Fruit fly (Drosophila melanogaster) whole organism, embryonic: ENCODE data around the gene CG33664.
A peak's percentile ranks its signal among the peaks of the same experiment; 100 is the strongest.

Experiments
- Asciz ChIP-seq: fragments of 200-800 bp; sonication (Bioruptor generic); optimal IDR thresholded peaks from 2 replicates; lab custom pipeline; 2017; ENCODE audit warnings: missing biosample characterization, mild to moderate bottlenecking, missing genetic modification characterization, missing genetic modification reagents
- Bteb2 ChIP-seq: fragments of 200-800 bp; sonication (Bioruptor generic); optimal IDR thresholded peaks from 2 replicates; lab custom pipeline; 2016; ENCODE audit warnings: missing biosample characterization, missing genetic modification characterization
- CG11085 ChIP-seq: fragments of 200-800 bp; sonication (Bioruptor generic); IDR thresholded peaks from 2 replicates; pipeline ENCODE4 v1.3.6; 2022; ENCODE audit warnings: missing biosample characterization, missing genetic modification characterization
- CG11696 ChIP-seq: fragments of 200-800 bp; sonication (Bioruptor generic); IDR thresholded peaks from 2 replicates; pipeline ENCODE4 v1.3.6; 2022; ENCODE audit warnings: missing biosample characterization, missing genetic modification characterization
- CG12769 ChIP-seq: fragments of 200-800 bp; sonication (Bioruptor generic); optimal IDR thresholded peaks from 2 replicates; lab custom pipeline; 2019; ENCODE audit warnings: missing biosample characterization, mild to moderate bottlenecking, missing genetic modification characterization, moderate library complexity
- CG14860 ChIP-seq: fragments of 200-800 bp; sonication (Bioruptor generic); IDR thresholded peaks from 3 replicates; pipeline ENCODE4 v1.3.6; 2022; ENCODE audit warnings: missing biosample characterization, missing genetic modification characterization; ENCODE audit not compliant: partially characterized antibody
- CG16863 ChIP-seq: fragments of 200-800 bp; sonication (Bioruptor generic); optimal IDR thresholded peaks from 3 replicates; lab custom pipeline; 2016; ENCODE audit warnings: missing biosample characterization, missing genetic modification characterization
- CG17385 ChIP-seq: fragments of 200-800 bp; sonication (Bioruptor generic); optimal IDR thresholded peaks from 3 replicates; lab custom pipeline; 2018; ENCODE audit warnings: missing biosample characterization, mild to moderate bottlenecking, missing genetic modification characterization
- CG18619 ChIP-seq: fragments of 200-800 bp; sonication (Bioruptor generic); optimal IDR thresholded peaks from 3 replicates; lab custom pipeline; 2017; ENCODE audit warnings: missing biosample characterization, mild to moderate bottlenecking, missing genetic modification characterization
- CG18764 ChIP-seq: fragments of 200-800 bp; sonication (Bioruptor generic); optimal IDR thresholded peaks from 3 replicates; lab custom pipeline; 2016; ENCODE audit warnings: missing biosample characterization, missing genetic modification characterization
- CG3847 ChIP-seq: fragments of 200-800 bp; sonication (Bioruptor generic); IDR thresholded peaks from 2 replicates; pipeline ENCODE4 v1.3.6; 2022; ENCODE audit warnings: missing biosample characterization, missing genetic modification characterization
- CG4282 ChIP-seq: fragments of 200-800 bp; sonication (Bioruptor generic); optimal IDR thresholded peaks from 2 replicates; lab custom pipeline; 2016; ENCODE audit warnings: missing biosample characterization, missing genetic modification characterization
- CG4854 ChIP-seq: fragments of 200-800 bp; sonication (Bioruptor generic); optimal IDR thresholded peaks from 2 replicates; lab custom pipeline; 2016; ENCODE audit warnings: missing biosample characterization, missing genetic modification characterization, inconsistent platforms
- CG6683 ChIP-seq: fragments of 200-800 bp; sonication (Bioruptor generic); optimal IDR thresholded peaks from 2 replicates; lab custom pipeline; 2017; ENCODE audit warnings: missing biosample characterization, mild to moderate bottlenecking, missing genetic modification characterization, missing genetic modification reagents
- CG6765 ChIP-seq: fragments of 200-800 bp; sonication (Bioruptor generic); optimal IDR thresholded peaks from 3 replicates; lab custom pipeline; 2017; ENCODE audit warnings: missing biosample characterization, mild to moderate bottlenecking, missing genetic modification characterization
- CG7556 ChIP-seq: fragments of 200-800 bp; sonication (Bioruptor generic); optimal IDR thresholded peaks from 2 replicates; lab custom pipeline; 2017; ENCODE audit warnings: missing biosample characterization, mild to moderate bottlenecking, missing genetic modification characterization
- D19B ChIP-seq: fragments of 200-800 bp; sonication (Bioruptor generic); optimal IDR thresholded peaks from 2 replicates; lab custom pipeline; 2017; ENCODE audit warnings: missing biosample characterization, mild to moderate bottlenecking, missing genetic modification characterization
- Dek ChIP-seq: fragments of 200-800 bp; sonication (Bioruptor generic); optimal IDR thresholded peaks from 3 replicates; lab custom pipeline; 2019; ENCODE audit warnings: missing biosample characterization, mild to moderate bottlenecking, missing genetic modification characterization, moderate library complexity
- Dip3 ChIP-seq: fragments of 200-800 bp; sonication (Bioruptor generic); optimal IDR thresholded peaks from 3 replicates; lab custom pipeline; 2016; ENCODE audit warnings: missing biosample characterization, missing genetic modification characterization
- Fer1 ChIP-seq: fragments of 200-800 bp; sonication (Bioruptor generic); optimal IDR thresholded peaks from 2 replicates; lab custom pipeline; 2017; ENCODE audit warnings: missing biosample characterization, mild to moderate bottlenecking, missing genetic modification characterization
- H15 ChIP-seq: fragments of 200-800 bp; sonication (Bioruptor generic); IDR thresholded peaks from 3 replicates; pipeline ENCODE4 v1.3.6; 2022; ENCODE audit warnings: missing biosample characterization, missing genetic modification characterization
- Hey ChIP-seq: fragments of 200-800 bp; sonication (Bioruptor generic); optimal IDR thresholded peaks from 3 replicates; lab custom pipeline; 2018; ENCODE audit warnings: missing biosample characterization, mild to moderate bottlenecking, missing genetic modification characterization
- HmgZ ChIP-seq: fragments of 200-800 bp; sonication (Bioruptor generic); optimal IDR thresholded peaks from 2 replicates; lab custom pipeline; 2018; ENCODE audit warnings: missing biosample characterization, mild to moderate bottlenecking, missing genetic modification characterization
- Hr51 ChIP-seq, 2 experiments: fragments of 200-800 bp; sonication (Bioruptor generic); optimal IDR thresholded peaks; 2 replicates in 1 of 2; 3 replicates in 1 of 2; lab custom pipeline; 2016 to 2018; ENCODE audit warnings: missing biosample characterization in 2 of 2, missing genetic modification characterization in 2 of 2, mild to moderate bottlenecking in 1 of 2, moderate library complexity in 1 of 2
- Hr78 ChIP-seq, 2 experiments: fragments of 200-800 bp in 1 of 2; fragments of >200 bp in 1 of 2; sonication (Bioruptor generic) in 1 of 2; optimal IDR thresholded peaks; 2 replicates each; lab custom pipeline; 2017 to 2019; ENCODE audit warnings: missing biosample characterization in 2 of 2, missing genetic modification characterization in 2 of 2, mild to moderate bottlenecking in 1 of 2, moderate library complexity in 1 of 2
- Kr ChIP-seq: fragments of 200-800 bp; sonication (Bioruptor generic); optimal IDR thresholded peaks from 2 replicates; lab custom pipeline; 2017; ENCODE audit warnings: missing biosample characterization, mild to moderate bottlenecking, missing genetic modification characterization
- NC2β ChIP-seq: fragments of 200-800 bp; sonication (Bioruptor generic); optimal IDR thresholded peaks from 2 replicates; lab custom pipeline; 2016; ENCODE audit warnings: missing biosample characterization, missing genetic modification characterization
- Sox100B ChIP-seq: fragments of 200-800 bp; sonication (Bioruptor generic); optimal IDR thresholded peaks from 3 replicates; lab custom pipeline; 2018; ENCODE audit warnings: missing biosample characterization, mild to moderate bottlenecking, missing genetic modification characterization
- Spps ChIP-seq: fragments of 200-800 bp; sonication (Bioruptor generic); optimal IDR thresholded peaks from 2 replicates; lab custom pipeline; 2018; ENCODE audit warnings: missing biosample characterization, mild to moderate bottlenecking, missing genetic modification characterization
- Taf1 ChIP-seq: fragments of 200-800 bp; sonication (Bioruptor generic); IDR thresholded peaks from 2 replicates; pipeline ENCODE4 v1.3.6; 2022; ENCODE audit warnings: missing biosample characterization, missing genetic modification characterization
- Trl ChIP-seq, 3 experiments: fragments of >200 bp in 2 of 3; fragments of 200-800 bp in 1 of 3; sonication (Bioruptor generic) in 1 of 3; optimal IDR thresholded peaks; 2 replicates in 1 of 3; 3 replicates in 2 of 3; lab custom pipeline; 2016 to 2017; ENCODE audit warnings: missing biosample characterization in 1 of 3, missing genetic modification characterization in 1 of 3
- Vsx1 ChIP-seq: fragments of 200-800 bp; sonication (Bioruptor generic); optimal IDR thresholded peaks from 2 replicates; lab custom pipeline; 2017; ENCODE audit warnings: missing biosample characterization, mild to moderate bottlenecking, missing genetic modification characterization, missing genetic modification reagents
- caup ChIP-seq: fragments of 200-800 bp; sonication (Bioruptor generic); optimal IDR thresholded peaks from 3 replicates; lab custom pipeline; 2017; ENCODE audit warnings: missing biosample characterization, mild to moderate bottlenecking, missing genetic modification characterization, moderate library complexity; ENCODE audit not compliant: severe bottlenecking
- crc ChIP-seq: fragments of 200-800 bp; sonication (Bioruptor generic); optimal IDR thresholded peaks from 2 replicates; lab custom pipeline; 2016; ENCODE audit warnings: missing biosample characterization, missing genetic modification characterization
- croc ChIP-seq: fragments of 200-800 bp; sonication (Bioruptor generic); conservative IDR thresholded peaks from 3 replicates; pipeline ENCODE4 v1.3.6; 2022; ENCODE audit warnings: missing biosample characterization, missing genetic modification characterization
- dpn ChIP-seq, 2 experiments: fragments of 200-800 bp; sonication (Bioruptor generic); optimal IDR thresholded peaks; 3 replicates each; lab custom pipeline; 2016; ENCODE audit warnings: missing biosample characterization in 2 of 2, missing genetic modification characterization in 2 of 2
- gcm2 ChIP-seq: fragments of 200-800 bp; sonication (Bioruptor generic); optimal IDR thresholded peaks from 2 replicates; lab custom pipeline; 2016; ENCODE audit warnings: missing biosample characterization, missing genetic modification characterization
- grau ChIP-seq: fragments of 200-800 bp; optimal IDR thresholded peaks from 3 replicates; lab custom pipeline; 2019; ENCODE audit warnings: missing biosample characterization, mild to moderate bottlenecking, missing genetic modification characterization, moderate library complexity
- gsb-n ChIP-seq: fragments of 200-800 bp; sonication (Bioruptor generic); optimal IDR thresholded peaks from 3 replicates; lab custom pipeline; 2018; ENCODE audit warnings: missing biosample characterization, mild to moderate bottlenecking, missing genetic modification characterization
- ind ChIP-seq: fragments of 200-800 bp; sonication (Bioruptor generic); optimal IDR thresholded peaks from 3 replicates; lab custom pipeline; 2016; ENCODE audit warnings: missing biosample characterization, missing genetic modification characterization
- kni ChIP-seq: fragments of 200-800 bp; sonication (Bioruptor generic); optimal IDR thresholded peaks from 3 replicates; lab custom pipeline; 2017; ENCODE audit warnings: mild to moderate bottlenecking, missing biosample characterization, missing genetic modification reagents, missing genetic modification characterization
- phol ChIP-seq: fragments of 200-800 bp; sonication (Bioruptor generic); optimal IDR thresholded peaks from 3 replicates; lab custom pipeline; 2018; ENCODE audit warnings: missing biosample characterization, mild to moderate bottlenecking, missing genetic modification characterization, moderate library complexity
- pum ChIP-seq: fragments of 200-800 bp; sonication (Bioruptor generic); optimal IDR thresholded peaks from 2 replicates; lab custom pipeline; 2016; ENCODE audit warnings: missing biosample characterization, missing genetic modification characterization
- scrt ChIP-seq: fragments of 200-800 bp; sonication (Bioruptor generic); optimal IDR thresholded peaks from 2 replicates; lab custom pipeline; 2018; ENCODE audit warnings: missing biosample characterization, mild to moderate bottlenecking, missing genetic modification characterization, moderate library complexity
- sima ChIP-seq: fragments of 200-800 bp; sonication (Bioruptor generic); optimal IDR thresholded peaks from 2 replicates; lab custom pipeline; 2016; ENCODE audit warnings: missing biosample characterization, missing genetic modification characterization
- slp2 ChIP-seq: fragments of 200-800 bp; sonication (Bioruptor generic); optimal IDR thresholded peaks from 2 replicates; lab custom pipeline; 2016; ENCODE audit warnings: missing biosample characterization, missing genetic modification characterization
- ssp ChIP-seq: fragments of 200-800 bp; sonication (Bioruptor generic); IDR thresholded peaks from 2 replicates; pipeline ENCODE4 v1.3.6; 2022; ENCODE audit warnings: missing biosample characterization, missing genetic modification characterization
- trh ChIP-seq: fragments of 200-800 bp; sonication (Bioruptor generic); optimal IDR thresholded peaks from 2 replicates; lab custom pipeline; 2016; ENCODE audit warnings: missing biosample characterization, missing genetic modification characterization
- zfh1 ChIP-seq: fragments of 200-800 bp; sonication (Bioruptor generic); IDR thresholded peaks from 3 replicates; pipeline ENCODE4 v1.3.6; 2022; ENCODE audit warnings: missing biosample characterization, missing genetic modification characterization

The CG33664 gene

dm6 chrX:6340593-6341068, 43.4 kb upstream of the CG33664 start (continued):
- TF ChIP-seq ssp (GFP tag; lab: Robert Waterston, UW) (peak; percentile 28; the same call in 1 of the 2 replicates), CG11085 (GFP tag; lab: Robert Waterston, UW) (peak; percentile 51; the same call in 1 of the 2 replicates), CG7556 (peak; percentile 88), Asciz (GFP tag; lab: Kevin White, UChicago) (peak; percentile 70), NC2β (GFP tag; lab: Kevin White, UChicago) (no peak), H15 (GFP tag; lab: Robert Waterston, UW) (peak; percentile 55; the same call in 1 of the 3 replicates), CG11696 (peak; percentile 34; the same call in 1 of the 2 replicates), Vsx1 (GFP tag; lab: Kevin White, UChicago) (peak; percentile 61), kni (GFP tag; lab: Kevin White, UChicago) (peak; percentile 19), D19B (GFP tag; lab: Kevin White, UChicago) (peak; percentile 71), phol (tag; lab: Kevin White, UChicago) (peak; percentile 82), CG6765 (GFP tag; lab: Kevin White, UChicago) (peak; percentile 72), HmgZ (peak; percentile 73), Spps (tag; lab: Kevin White, UChicago) (peak; percentile 24), CG14860 (GFP tag; lab: Robert Waterston, UW) (no peak), pum (GFP tag; lab: Kevin White, UChicago) (peak; percentile 2), CG3847 (GFP tag; lab: Robert Waterston, UW) (no peak; the same call in 1 of the 2 replicates), CG4854 (GFP tag; lab: Kevin White, UChicago) (peak; percentile 37), CG17385 (GFP tag; lab: Kevin White, UChicago) (peak; percentile 65), gsb-n (tag; lab: Kevin White, UChicago) (peak; percentile 51), Sox100B (GFP tag; lab: Kevin White, UChicago) (peak; percentile 88), sima (no peak), CG12769 (tag; lab: Kevin White, UChicago) (peak; percentile 39), scrt (GFP tag; lab: Kevin White, UChicago) (peak; percentile 74), Kr (GFP tag; lab: Kevin White, UChicago) (no peak), Fer1 (GFP tag; lab: Kevin White, UChicago) (peak; percentile 86), slp2 (GFP tag; lab: Kevin White, UChicago) (peak; percentile 1), trh (GFP tag; lab: Kevin White, UChicago) (no peak), gcm2 (GFP tag; lab: Kevin White, UChicago) (peak; percentile 27), dpn (GFP tag; optimal IDR thresholded peaks at IDR 0.05; lab: Kevin White, UChicago) (peak in 1 of 2 experiments; percentile 63), zfh1 (0 out of 3 replicates have a peak, but pooled peaks have one; percentile 38), Hey (tag; lab: Kevin White, UChicago) (no peak), CG18619 (GFP tag; lab: Kevin White, UChicago) (peak; percentile 87), CG16863 (peak; percentile 37), Trl (optimal IDR thresholded peaks at IDR 0.05; lab: Kevin White, UChicago) (peak in 1 of 2 experiments; percentile 0), Trl (GFP tag; optimal IDR thresholded peaks at IDR 0.05; lab: Kevin White, UChicago) (no peak), Dip3 (GFP tag; lab: Kevin White, UChicago) (peak; percentile 34), CG18764 (GFP tag; lab: Kevin White, UChicago) (peak; percentile 38), Dek (tag; lab: Kevin White, UChicago) (peak; percentile 67), Hr78 (GFP tag; optimal IDR thresholded peaks at IDR 0.05; lab: Kevin White, UChicago) (peak in 1 of 2 experiments; percentile 42), Bteb2 (GFP tag; lab: Kevin White, UChicago) (peak; percentile 7), caup (peak; percentile 71), crc (peak; percentile 13), ind (GFP tag; lab: Kevin White, UChicago) (peak; percentile 74), CG4282 (GFP tag; lab: Kevin White, UChicago) (no peak), croc (peak; percentile 35; the same call in 1 of the 3 replicates), grau (peak; percentile 85), CG6683 (GFP tag; lab: Kevin White, UChicago) (peak; percentile 57), Taf1 (GFP tag; lab: Robert Waterston, UW) (0 out of 2 replicates have a peak, but pooled peaks have one; percentile 17), Hr51 (GFP tag; optimal IDR thresholded peaks at IDR 0.05; lab: Kevin White, UChicago) (peak in 1 of 2 experiments; percentile 86)
